In genomic region chrV:976498-977063, ce11 we compare ENCODE assay signal across 5 worm cellular contexts.
TF ChIP-seq lines count a peak whose summit lies in the region.

No protein-coding gene starts in this region.

TF ChIP-seq in whole organism, L1 larva, 84 proteins besides CTCF, POLR2A, EP300 and RAD21:
- no peak for TF ChIP-seq ceh-90 (tag; optimal IDR thresholded peaks at IDR 0.05; lab: Kevin White, UChicago)
- TF ChIP-seq fkh-4 (tag; optimal IDR thresholded peaks at IDR 0.05; lab: Kevin White, UChicago; ENCODE audit: borderline replicate concordance), result peak; percentile 32
- peak; percentile 61 for TF ChIP-seq dsc-1 (tag; optimal IDR thresholded peaks at IDR 0.05; lab: Kevin White, UChicago)
- TF ChIP-seq tbx-2 (tag; optimal IDR thresholded peaks at IDR 0.05; lab: Kevin White, UChicago), result no peak

TF ChIP-seq in whole organism, L2 larva, 48 proteins besides CTCF, POLR2A, EP300 and RAD21:
- TF ChIP-seq ztf-11 (tag; optimal IDR thresholded peaks at IDR 0.05; lab: Kevin White, UChicago) (no peak), fos-1 (tag; optimal IDR thresholded peaks at IDR 0.05; lab: Kevin White, UChicago) (peak; percentile 74)

TF ChIP-seq in whole organism, L3 larva, 47 proteins besides CTCF, POLR2A, EP300 and RAD21:
- TF ChIP-seq pqm-1 (tag; optimal IDR thresholded peaks at IDR 0.05; lab: Kevin White, UChicago), result peak; percentile 48
- peak; percentile 60 for TF ChIP-seq elt-2 (tag; optimal IDR thresholded peaks at IDR 0.05; lab: Kevin White, UChicago)
- no peak for TF ChIP-seq ztf-11 (tag; optimal IDR thresholded peaks at IDR 0.05; lab: Kevin White, UChicago)
- TF ChIP-seq unc-39 (tag; optimal IDR thresholded peaks at IDR 0.05; lab: Kevin White, UChicago), result no peak

TF ChIP-seq in whole organism, L4 larva, 104 proteins besides CTCF, POLR2A, EP300 and RAD21:
- TF ChIP-seq lin-39 (tag; optimal IDR thresholded peaks at IDR 0.05; lab: Kevin White, UChicago), result no peak
- TF ChIP-seq nhr-25 (tag; optimal IDR thresholded peaks at IDR 0.05; lab: Kevin White, UChicago; ENCODE audit: borderline replicate concordance, insufficient read depth), result no peak
- TF ChIP-seq F44E2.7 (GFP tag; IDR thresholded peaks at IDR 0.05; lab: Robert Waterston, UW), result no peak
- no peak for TF ChIP-seq nhr-42 (GFP tag; IDR thresholded peaks at IDR 0.05; lab: Robert Waterston, UW)
- no peak for TF ChIP-seq mep-1 (tag; optimal IDR thresholded peaks at IDR 0.05; lab: Kevin White, UChicago)
- peak; percentile 58 for TF ChIP-seq nhr-28 (tag; optimal IDR thresholded peaks at IDR 0.05; lab: Kevin White, UChicago)
- peak; percentile 74 for TF ChIP-seq aha-1 (tag; lab: Kevin White, UChicago)
- TF ChIP-seq pqm-1 (tag; optimal IDR thresholded peaks at IDR 0.05; lab: Kevin White, UChicago), result peak; percentile 65
- TF ChIP-seq daf-19 (GFP tag; conservative IDR thresholded peaks at IDR 0.05; lab: Robert Waterston, UW), result no peak
- TF ChIP-seq daf-16 (GFP tag; optimal IDR thresholded peaks at IDR 0.05; lab: Kevin White, UChicago), result no peak
- TF ChIP-seq daf-16 (tag; optimal IDR thresholded peaks at IDR 0.05; lab: Kevin White, UChicago), result peak; percentile 10
- no peak for TF ChIP-seq unc-130 (GFP tag; optimal IDR thresholded peaks at IDR 0.05; lab: Kevin White, UChicago)
- no peak for TF ChIP-seq Y5F2A.4 (GFP tag; optimal IDR thresholded peaks at IDR 0.05; lab: Kevin White, UChicago)
TF ChIP-seq in whole organism, L4 larva: peak in this region for 4.

TF ChIP-seq in whole organism, young adult, 124 proteins besides CTCF, POLR2A, EP300 and RAD21:
- TF ChIP-seq nhr-80 (tag; optimal IDR thresholded peaks at IDR 0.05; lab: Kevin White, UChicago) (peak; percentile 20), hlh-26 (GFP tag; conservative IDR thresholded peaks at IDR 0.05; lab: Robert Waterston, UW) (no peak)
TF ChIP-seq in whole organism, young adult: peak in this region for 1.
